Worm (Caenorhabditis elegans) whole organism, L4 larva: Measurements from ENCODE around the gene prk-1.

Source experiments
- F10B5.3 ChIP-seq: sonication (generic microtip); optimal IDR thresholded peaks from 2 replicates; lab custom pipeline; 2016; ENCODE audit warnings: mild to moderate bottlenecking, missing genetic modification characterization, missing compliant biosample characterization
- F26F4.8 ChIP-seq: fragments of 200-800 bp; sonication (Bioruptor generic); conservative IDR thresholded peaks from 2 replicates; pipeline ENCODE4 v1.3.6; 2022; ENCODE audit warnings: missing genetic modification characterization, missing compliant biosample characterization
- F44E2.7 ChIP-seq: fragments of 200-800 bp; sonication (Bioruptor generic); IDR thresholded peaks from 2 replicates; pipeline ENCODE4 v2.1.2; 2022; ENCODE audit warnings: missing genetic modification characterization, missing compliant biosample characterization
- F49E8.2 ChIP-seq: sonication (generic microtip); optimal IDR thresholded peaks from 2 replicates; lab custom pipeline; 2016; ENCODE audit warnings: missing compliant biosample characterization, mild to moderate bottlenecking, missing genetic modification characterization, borderline replicate concordance
- R02D3.7 ChIP-seq: fragments of 150-350 bp; sonication (generic microtip); optimal IDR thresholded peaks from 3 replicates; lab custom pipeline; 2014; ENCODE audit warnings: missing biosample characterization, missing genetic modification characterization
- T26A8.4 ChIP-seq: fragments of 200-800 bp; sonication (Bioruptor generic); IDR thresholded peaks from 2 replicates; pipeline ENCODE4 v1.3.6; 2022; ENCODE audit warnings: missing genetic modification characterization, missing compliant biosample characterization
- Y48G9A.11 ChIP-seq: fragments of 200-800 bp; sonication (Bioruptor generic); IDR thresholded peaks from 2 replicates; pipeline ENCODE4 v1.3.6; 2022; ENCODE audit warnings: missing genetic modification reagents, missing genetic modification characterization, missing compliant biosample characterization
- Y5F2A.4 ChIP-seq: fragments of 200-800 bp; sonication (Bioruptor generic); optimal IDR thresholded peaks from 2 replicates; lab custom pipeline; 2018; ENCODE audit warnings: mild to moderate bottlenecking, missing genetic modification characterization, missing compliant biosample characterization
- Y75B8A.6 ChIP-seq: fragments of 200-800 bp; sonication (Bioruptor generic); IDR thresholded peaks from 2 replicates; pipeline ENCODE4 v1.3.6; 2022; ENCODE audit warnings: missing genetic modification reagents, missing genetic modification characterization, missing compliant biosample characterization
- aha-1 ChIP-seq: fragments of 150-350 bp; peaks from one replicate; lab custom pipeline; 2014; ENCODE audit warnings: missing biosample characterization, missing genetic modification characterization
- aly-2 ChIP-seq: sonication (generic microtip); optimal IDR thresholded peaks from 2 replicates; lab custom pipeline; 2018; ENCODE audit warnings: missing biosample characterization, missing genetic modification characterization
- ceh-32 ChIP-seq: sonication (generic microtip); optimal IDR thresholded peaks from 2 replicates; lab custom pipeline; 2016; ENCODE audit warnings: mild to moderate bottlenecking, missing genetic modification characterization, missing compliant biosample characterization; ENCODE audit not compliant: poor library complexity
- ces-1 ChIP-seq: fragments of 150-350 bp; sonication (generic microtip); optimal IDR thresholded peaks from 4 replicates; lab custom pipeline; 2014; ENCODE audit warnings: missing biosample characterization, missing genetic modification reagents, missing genetic modification characterization
- cey-2 ChIP-seq: sonication (generic microtip); optimal IDR thresholded peaks from 3 replicates; lab custom pipeline; 2017; ENCODE audit warnings: missing genetic modification characterization, mild to moderate bottlenecking, missing compliant biosample characterization, antibody characterized with exemption, borderline replicate concordance; ENCODE audit not compliant: insufficient read depth
- ctbp-1 ChIP-seq: fragments of 200-800 bp; sonication (Bioruptor generic); IDR thresholded peaks from 2 replicates; pipeline ENCODE4 v1.3.6; 2022; ENCODE audit warnings: missing genetic modification reagents, missing genetic modification characterization, missing compliant biosample characterization
- daf-12 ChIP-seq: fragments of 150-350 bp; optimal IDR thresholded peaks from 2 replicates; lab custom pipeline; 2014; ENCODE audit warnings: missing biosample characterization, missing genetic modification reagents, missing genetic modification characterization
- dmd-6 ChIP-seq: fragments of 200-800 bp; sonication (Bioruptor generic); IDR thresholded peaks from 2 replicates; pipeline ENCODE4 v1.3.6; 2022; ENCODE audit warnings: missing genetic modification reagents, missing genetic modification characterization, missing compliant biosample characterization
- dve-1 ChIP-seq: sonication (generic microtip); optimal IDR thresholded peaks from 2 replicates; lab custom pipeline; 2017; ENCODE audit warnings: antibody characterized with exemption, mild to moderate bottlenecking, missing genetic modification characterization, missing compliant biosample characterization; ENCODE audit not compliant: insufficient read depth
- fkh-10 ChIP-seq: fragments of 150-350 bp; optimal IDR thresholded peaks from 2 replicates; lab custom pipeline; 2014; ENCODE audit warnings: missing biosample characterization, missing genetic modification reagents, missing genetic modification characterization
- fos-1 ChIP-seq: fragments of 150-350 bp; optimal IDR thresholded peaks from 2 replicates; lab custom pipeline; 2014; ENCODE audit warnings: missing biosample characterization, missing genetic modification characterization
- hlh-11 ChIP-seq: fragments of 200-800 bp; sonication (Bioruptor generic); optimal IDR thresholded peaks from 2 replicates; lab custom pipeline; 2018; ENCODE audit warnings: mild to moderate bottlenecking, missing genetic modification characterization, missing compliant biosample characterization
- hlh-30 ChIP-seq: sonication (generic microtip); optimal IDR thresholded peaks from 2 replicates; lab custom pipeline; 2017; ENCODE audit warnings: antibody characterized with exemption, mild to moderate bottlenecking, missing genetic modification characterization, missing compliant biosample characterization; ENCODE audit not compliant: insufficient read depth
- hmg-1.1 ChIP-seq: fragments of 200-800 bp; sonication (Bioruptor generic); IDR thresholded peaks from 2 replicates; pipeline ENCODE4 v1.3.6; 2022; ENCODE audit warnings: missing genetic modification reagents, missing genetic modification characterization, missing compliant biosample characterization
- jun-1 ChIP-seq: fragments of 150-350 bp; optimal IDR thresholded peaks from 2 replicates; lab custom pipeline; 2014; ENCODE audit warnings: missing biosample characterization, missing genetic modification reagents, missing genetic modification characterization
- lim-7 ChIP-seq: fragments of 200-800 bp; sonication (Bioruptor generic); IDR thresholded peaks from 2 replicates; pipeline ENCODE4 v1.3.6; 2022; ENCODE audit warnings: missing genetic modification characterization, missing compliant biosample characterization
- lin-15B ChIP-seq: fragments of 150-350 bp; sonication (generic microtip); optimal IDR thresholded peaks from 3 replicates; lab custom pipeline; 2014; ENCODE audit warnings: missing biosample characterization, missing genetic modification characterization
- lin-38 ChIP-seq: fragments of 200-800 bp; sonication (Bioruptor generic); IDR thresholded peaks from 2 replicates; pipeline ENCODE4 v1.3.6; 2022; ENCODE audit warnings: missing genetic modification reagents, missing genetic modification characterization, missing compliant biosample characterization
- lir-3 ChIP-seq: sonication (generic microtip); optimal IDR thresholded peaks from 2 replicates; lab custom pipeline; 2016; ENCODE audit warnings: mild to moderate bottlenecking, missing genetic modification characterization, missing compliant biosample characterization
- lsy-2 ChIP-seq, 2 experiments: fragments of 150-350 bp in 1 of 2; sonication (generic microtip) in 1 of 2; optimal IDR thresholded peaks; 2 replicates each; lab custom pipeline; 2014 to 2017; ENCODE audit warnings: missing biosample characterization in 2 of 2, missing genetic modification characterization in 2 of 2
- madf-5 ChIP-seq, 2 experiments: fragments of 200-800 bp; sonication (Bioruptor generic); IDR thresholded peaks; 2 replicates each; pipeline ENCODE4 v1.3.6; 2022; ENCODE audit warnings: missing compliant biosample characterization in 2 of 2, missing genetic modification characterization in 2 of 2
- mes-2 ChIP-seq: sonication (generic microtip); optimal IDR thresholded peaks from 2 replicates; lab custom pipeline; 2016; ENCODE audit warnings: missing genotype, mild to moderate bottlenecking, missing genetic modification characterization, missing compliant biosample characterization; ENCODE audit not compliant: poor library complexity, severe bottlenecking
- mxl-2 ChIP-seq: fragments of 200-800 bp; sonication (Bioruptor generic); conservative IDR thresholded peaks from 2 replicates; pipeline ENCODE4 v1.3.6; 2022; ENCODE audit warnings: missing genetic modification reagents, missing genetic modification characterization, missing compliant biosample characterization
- nhr-102 ChIP-seq: sonication (generic microtip); optimal IDR thresholded peaks from 2 replicates; lab custom pipeline; 2016; ENCODE audit warnings: mild to moderate bottlenecking, missing genetic modification characterization, moderate library complexity, missing compliant biosample characterization
- nhr-25 ChIP-seq: sonication (generic microtip); optimal IDR thresholded peaks from 2 replicates; lab custom pipeline; 2017; ENCODE audit warnings: missing genetic modification characterization, mild to moderate bottlenecking, missing compliant biosample characterization, antibody characterized with exemption, moderate library complexity, borderline replicate concordance; ENCODE audit not compliant: insufficient read depth
- nhr-28 ChIP-seq: fragments of 150-350 bp; optimal IDR thresholded peaks from 2 replicates; lab custom pipeline; 2014; ENCODE audit warnings: missing biosample characterization, missing genetic modification characterization
- nhr-42 ChIP-seq: fragments of 200-800 bp; sonication (Bioruptor generic); IDR thresholded peaks from 2 replicates; pipeline ENCODE4 v1.3.6; 2022; ENCODE audit warnings: missing genetic modification characterization, missing compliant biosample characterization
- nhr-76 ChIP-seq: fragments of 150-350 bp; optimal IDR thresholded peaks from 2 replicates; lab custom pipeline; 2014; ENCODE audit warnings: missing biosample characterization, missing genetic modification characterization
- nhr-77 ChIP-seq: fragments of 150-350 bp; optimal IDR thresholded peaks from 2 replicates; lab custom pipeline; 2014; ENCODE audit warnings: missing biosample characterization, missing genetic modification characterization
- pha-4 ChIP-seq, 2 experiments: fragments of 150-350 bp in 1 of 2; fragments of 200-800 bp in 1 of 2; sonication (Bioruptor generic) in 1 of 2; IDR thresholded peaks in 1 of 2; optimal IDR thresholded peaks in 1 of 2; 2 replicates each; pipeline versions ENCODE4 v1.3.6 to Lab custom; 2014 to 2022; ENCODE audit warnings: missing genetic modification characterization in 2 of 2, missing genetic modification reagents in 2 of 2, missing biosample characterization in 1 of 2, missing compliant biosample characterization in 1 of 2
- php-3 ChIP-seq: fragments of 200-800 bp; sonication (Bioruptor generic); IDR thresholded peaks from 2 replicates; pipeline ENCODE4 v1.3.6; 2022; ENCODE audit warnings: missing genetic modification reagents, missing genetic modification characterization, missing compliant biosample characterization
- saeg-2 ChIP-seq: fragments of 200-800 bp; sonication (Bioruptor generic); IDR thresholded peaks from 2 replicates; pipeline ENCODE4 v1.3.6; 2022; ENCODE audit warnings: missing genetic modification reagents, missing genetic modification characterization, missing compliant biosample characterization
- set-16 ChIP-seq: fragments of 200-800 bp; sonication (Bioruptor generic); IDR thresholded peaks from 2 replicates; pipeline ENCODE4 v1.3.6; 2022; ENCODE audit warnings: missing genetic modification reagents, missing genetic modification characterization, missing compliant biosample characterization
- snpc-1.2 ChIP-seq: fragments of 200-800 bp; sonication (Bioruptor generic); IDR thresholded peaks from 2 replicates; pipeline ENCODE4 v1.3.6; 2022; ENCODE audit warnings: missing genetic modification reagents, missing genetic modification characterization, missing compliant biosample characterization
- spr-3 ChIP-seq: fragments of 200-800 bp; sonication (Bioruptor generic); optimal IDR thresholded peaks from 2 replicates; lab custom pipeline; 2018; ENCODE audit warnings: mild to moderate bottlenecking, missing genetic modification characterization, missing compliant biosample characterization
- unc-130 ChIP-seq: sonication (generic microtip); optimal IDR thresholded peaks from 2 replicates; lab custom pipeline; 2016; ENCODE audit warnings: missing genetic modification reagents, missing genetic modification characterization, missing compliant biosample characterization
- unc-39 ChIP-seq: sonication (generic microtip); optimal IDR thresholded peaks from 2 replicates; lab custom pipeline; 2017; ENCODE audit warnings: missing biosample characterization, missing genetic modification characterization
- zip-2 ChIP-seq: fragments of 150-350 bp; optimal IDR thresholded peaks from 2 replicates; lab custom pipeline; 2014; ENCODE audit warnings: missing biosample characterization, missing genetic modification characterization
- ztf-11 ChIP-seq: fragments of 150-350 bp; optimal IDR thresholded peaks from 2 replicates; lab custom pipeline; 2014; ENCODE audit warnings: missing biosample characterization, missing genetic modification characterization

The prk-1 gene

ce11 chrIII:7030044-7030804 lies 40.3 kb downstream of the prk-1 start (continued):
- no peak for TF ChIP-seq F44E2.7 (GFP tag; lab: Robert Waterston, UW)
- no peak for TF ChIP-seq unc-130 (GFP tag; lab: Kevin White, UChicago)
- TF ChIP-seq ctbp-1 (GFP tag; lab: Robert Waterston, UW) = peak; percentile 60; the same call in 1 of the 2 replicates
- TF ChIP-seq lim-7 (GFP tag; lab: Robert Waterston, UW) = 0 out of 2 replicates have a peak, but pooled peaks have one; percentile 44
- no peak for TF ChIP-seq php-3 (GFP tag; lab: Robert Waterston, UW)
- no peak for TF ChIP-seq R02D3.7 (tag; lab: Kevin White, UChicago)
- no peak for TF ChIP-seq cey-2
- TF ChIP-seq dmd-6 (GFP tag; lab: Robert Waterston, UW) = peak; percentile 61
- TF ChIP-seq Y5F2A.4 (GFP tag; lab: Kevin White, UChicago) = peak; percentile 29
- TF ChIP-seq jun-1 = no peak
- peak; percentile 2 for TF ChIP-seq dve-1 (tag; lab: Kevin White, UChicago)
- peak; percentile 51; the same call in 1 of the 2 replicates for TF ChIP-seq hmg-1.1 (GFP tag; lab: Robert Waterston, UW)
- TF ChIP-seq F10B5.3 (tag; lab: Kevin White, UChicago) = no peak
- TF ChIP-seq zip-2 (tag; lab: Kevin White, UChicago) = no peak
- no peak for TF ChIP-seq madf-5 (GFP tag; IDR thresholded peaks at IDR 0.05; lab: Robert Waterston, UW)
- TF ChIP-seq T26A8.4 (GFP tag; lab: Robert Waterston, UW) = no peak; the same call in 1 of the 2 replicates
- TF ChIP-seq F49E8.2 (tag; lab: Kevin White, UChicago) = no peak
- no peak for TF ChIP-seq spr-3 (GFP tag; lab: Kevin White, UChicago)
- TF ChIP-seq lir-3 (tag; lab: Kevin White, UChicago) = no peak
- TF ChIP-seq fkh-10 (GFP tag; lab: Kevin White, UChicago) = no peak
- no peak for TF ChIP-seq nhr-77 (tag; lab: Kevin White, UChicago)
- TF ChIP-seq Y75B8A.6 (GFP tag; lab: Robert Waterston, UW) = no peak
- TF ChIP-seq lin-15B = no peak
- TF ChIP-seq daf-12 (tag; lab: Kevin White, UChicago) = no peak
- TF ChIP-seq mxl-2 (GFP tag; lab: Robert Waterston, UW) = no peak
- TF ChIP-seq nhr-42 (GFP tag; lab: Robert Waterston, UW) = no peak
- peak; percentile 62 for TF ChIP-seq mes-2
- TF ChIP-seq ceh-32 = no peak
- no peak for TF ChIP-seq nhr-25
- no peak for TF ChIP-seq fos-1
- 0 out of 2 replicates have a peak, but pooled peaks have one; percentile 52 for TF ChIP-seq pha-4 (GFP tag; IDR thresholded peaks at IDR 0.05; lab: Robert Waterston, UW)
- TF ChIP-seq pha-4 (tag; optimal IDR thresholded peaks at IDR 0.05; lab: Kevin White, UChicago) = no peak
- TF ChIP-seq hlh-30 (tag; lab: Kevin White, UChicago) = peak; percentile 45
- TF ChIP-seq lin-38 = peak; percentile 62
- no peak for TF ChIP-seq ztf-11 (tag; lab: Kevin White, UChicago)
- no peak for TF ChIP-seq Y48G9A.11
- no peak for TF ChIP-seq saeg-2 (GFP tag; lab: Robert Waterston, UW)
- TF ChIP-seq set-16 (GFP tag; lab: Robert Waterston, UW) = no peak
- peak; percentile 22 for TF ChIP-seq hlh-11 (tag; lab: Kevin White, UChicago)
- TF ChIP-seq ces-1 (GFP tag; lab: Kevin White, UChicago) = no peak
- no peak for TF ChIP-seq F26F4.8
- no peak for TF ChIP-seq aly-2 (tag; lab: Kevin White, UChicago)
- peak; percentile 48 for TF ChIP-seq aha-1 (tag; lab: Kevin White, UChicago)
- no peak for TF ChIP-seq nhr-102
- peak in 1 of 2 experiments; percentile 66 for TF ChIP-seq lsy-2 (tag; optimal IDR thresholded peaks at IDR 0.05; lab: Kevin White, UChicago)
- no peak for TF ChIP-seq unc-39
- no peak for TF ChIP-seq nhr-76 (tag; lab: Kevin White, UChicago)
- no peak for TF ChIP-seq snpc-1.2 (GFP tag; lab: Robert Waterston, UW)
- TF ChIP-seq nhr-28 = no peak
